Worm (Caenorhabditis elegans) whole organism, L3 larva: ENCODE results near the gene D2023.1.

Experiments used
- mdl-1 ChIP-seq: fragments of 150-350 bp; optimal IDR thresholded peaks from 2 replicates; lab custom pipeline; 2014; ENCODE audit warnings: missing biosample characterization, missing genetic modification characterization
- nhr-237 ChIP-seq: fragments of 150-350 bp; optimal IDR thresholded peaks from 2 replicates; lab custom pipeline; 2014; ENCODE audit warnings: missing biosample characterization, missing genetic modification characterization
- pqm-1 ChIP-seq: fragments of 150-350 bp; optimal IDR thresholded peaks from 2 replicates; lab custom pipeline; 2017; ENCODE audit warnings: missing biosample characterization, missing genetic modification characterization, inconsistent platforms

DNA sequence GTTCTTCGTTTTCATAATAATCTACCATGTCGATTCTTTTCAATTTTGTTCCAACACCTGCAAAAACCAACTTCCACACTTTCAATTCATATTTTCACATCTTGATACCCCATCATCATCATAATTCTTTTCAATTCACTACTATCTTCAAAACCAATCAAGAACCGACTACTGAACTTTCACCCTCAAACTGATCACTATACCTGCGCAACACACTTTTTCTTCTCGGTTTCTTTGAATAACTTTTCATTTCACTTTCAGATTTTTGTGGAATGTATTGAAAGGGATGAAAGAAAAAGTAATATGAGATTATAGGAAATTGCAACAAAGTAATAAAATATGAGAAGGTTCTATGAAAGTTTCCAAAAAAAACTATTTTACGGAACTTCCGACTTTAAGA lies 48.3 kb upstream of the D2023.1 start:
- TF ChIP-seq mdl-1 (no peak), pqm-1 (tag; lab: Kevin White, UChicago) (no peak), nhr-237 (tag; lab: Kevin White, UChicago) (no peak)
